Worm (Caenorhabditis elegans): ENCODE data around the gene mib-1.

Gene mib-1

ce11 chrIII:11240776-11241175 is 49.7 kb downstream of the mib-1 start:
- no peak for TF ChIP-seq nhr-28 (tag; optimal IDR thresholded peaks at IDR 0.05)
- no peak for TF ChIP-seq tbx-8 (GFP tag; optimal IDR thresholded peaks at IDR 0.05)
- no peak for TF ChIP-seq ceh-39 (tag; optimal IDR thresholded peaks at IDR 0.05)
- TF ChIP-seq nhr-2 (tag; optimal IDR thresholded peaks at IDR 0.05) = no peak
- no peak for TF ChIP-seq snpc-4 (tag; optimal IDR thresholded peaks at IDR 0.05)
- TF ChIP-seq unc-120 (tag; optimal IDR thresholded peaks at IDR 0.05; ENCODE audit: poor library complexity, severe bottlenecking) = no peak

DNA sequence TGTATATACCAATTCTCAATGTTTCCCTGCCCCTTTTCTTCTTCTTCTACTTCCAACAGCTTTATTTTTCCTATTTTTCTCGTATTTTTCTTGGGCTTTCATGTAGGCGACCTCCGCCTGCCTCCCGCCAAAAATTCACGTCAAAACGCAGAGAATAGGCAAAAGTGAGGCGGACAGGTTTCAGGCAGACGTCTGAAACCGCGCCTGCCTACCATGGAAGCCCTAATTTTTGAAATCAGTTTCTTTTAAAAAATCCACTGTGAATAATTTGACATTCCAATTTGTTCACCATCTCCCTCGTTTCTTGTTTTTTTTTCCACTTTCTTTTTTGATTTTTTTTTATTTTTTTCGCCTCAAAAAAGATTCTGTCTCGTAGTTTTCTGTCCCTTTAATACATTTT is 51.7 kb downstream of the mib-1 start:
- no peak for TF ChIP-seq flh-1 (GFP tag; optimal IDR thresholded peaks at IDR 0.05)
- TF ChIP-seq pha-4 (tag; optimal IDR thresholded peaks at IDR 0.05) = no peak
- TF ChIP-seq ceh-39 (tag; optimal IDR thresholded peaks at IDR 0.05) = no peak
- no peak for TF ChIP-seq nhr-2 (tag; optimal IDR thresholded peaks at IDR 0.05)
- no peak for TF ChIP-seq elt-3 (tag; optimal IDR thresholded peaks at IDR 0.05)
- no peak for TF ChIP-seq snpc-4 (tag; optimal IDR thresholded peaks at IDR 0.05)
- no peak for TF ChIP-seq lin-32 (GFP tag; optimal IDR thresholded peaks at IDR 0.05)
- TF ChIP-seq unc-120 (tag; optimal IDR thresholded peaks at IDR 0.05; ENCODE audit: poor library complexity, severe bottlenecking) = no peak
- no peak for TF ChIP-seq M03D4.4 (tag; optimal IDR thresholded peaks at IDR 0.05)
- no peak for TF ChIP-seq ham-2 (GFP tag; optimal IDR thresholded peaks at IDR 0.05)
- no peak for TF ChIP-seq nhr-237 (tag; optimal IDR thresholded peaks at IDR 0.05)
- no peak for TF ChIP-seq drap-1 (GFP tag; optimal IDR thresholded peaks at IDR 0.05)
- no peak for TF ChIP-seq nhr-76 (tag; optimal IDR thresholded peaks at IDR 0.05)
- TF ChIP-seq unc-39 (tag; optimal IDR thresholded peaks at IDR 0.05) = no peak
- TF ChIP-seq mab-5 (tag; optimal IDR thresholded peaks at IDR 0.05) = no peak
- TF ChIP-seq bed-3 (GFP tag; optimal IDR thresholded peaks at IDR 0.05) = no peak
- TF ChIP-seq unc-62 (GFP tag; optimal IDR thresholded peaks at IDR 0.05) = no peak
- no peak for TF ChIP-seq cnd-1 (tag; optimal IDR thresholded peaks at IDR 0.05)

DNA sequence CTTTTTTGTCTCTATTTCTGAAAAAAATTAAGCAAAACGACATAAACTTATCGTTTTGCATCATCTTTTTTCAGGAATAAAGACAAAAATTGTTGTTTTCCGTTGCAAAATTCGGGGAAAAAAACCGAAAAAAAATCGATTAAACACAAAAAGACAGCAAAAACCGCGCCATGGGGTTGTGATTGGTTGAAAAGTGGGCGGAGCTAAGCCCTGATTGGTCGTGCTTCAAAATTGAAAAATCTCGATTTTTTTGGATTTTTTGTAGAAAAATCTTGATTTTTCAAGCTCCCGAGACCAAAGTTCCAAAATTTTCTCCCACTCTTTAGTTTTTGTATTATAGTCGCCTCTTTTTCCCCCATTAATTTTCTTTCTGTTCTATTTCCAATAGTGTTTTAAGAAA is 52.2 kb downstream of the mib-1 start:
- no peak for TF ChIP-seq ceh-43 (GFP tag; optimal IDR thresholded peaks at IDR 0.05)
- TF ChIP-seq elt-1 (tag; optimal IDR thresholded peaks at IDR 0.05; ENCODE audit: borderline replicate concordance, insufficient read depth) = no peak
- no peak for TF ChIP-seq mep-1 (tag; optimal IDR thresholded peaks at IDR 0.05)
- TF ChIP-seq sem-2 (GFP tag; optimal IDR thresholded peaks at IDR 0.05) = no peak
- no peak for TF ChIP-seq ceh-83 (GFP tag; optimal IDR thresholded peaks at IDR 0.05)
- TF ChIP-seq ztf-11 (tag; optimal IDR thresholded peaks at IDR 0.05) = no peak
- TF ChIP-seq nhr-28 (tag; optimal IDR thresholded peaks at IDR 0.05) = no peak
- no peak for TF ChIP-seq cnd-1 (tag; optimal IDR thresholded peaks at IDR 0.05)
- TF ChIP-seq mab-5 (tag; optimal IDR thresholded peaks at IDR 0.05) = no peak
- no peak for TF ChIP-seq nhr-2 (tag; optimal IDR thresholded peaks at IDR 0.05)
- TF ChIP-seq nhr-76 (tag; optimal IDR thresholded peaks at IDR 0.05) = no peak
- no peak for TF ChIP-seq M03D4.4 (tag; optimal IDR thresholded peaks at IDR 0.05)
- TF ChIP-seq unc-39 (tag; optimal IDR thresholded peaks at IDR 0.05) = no peak
- no peak for TF ChIP-seq nhr-237 (tag; optimal IDR thresholded peaks at IDR 0.05)
- no peak for TF ChIP-seq nhr-12 (tag; optimal IDR thresholded peaks at IDR 0.05)
- TF ChIP-seq sptf-1 (tag; optimal IDR thresholded peaks at IDR 0.05) = no peak

DNA sequence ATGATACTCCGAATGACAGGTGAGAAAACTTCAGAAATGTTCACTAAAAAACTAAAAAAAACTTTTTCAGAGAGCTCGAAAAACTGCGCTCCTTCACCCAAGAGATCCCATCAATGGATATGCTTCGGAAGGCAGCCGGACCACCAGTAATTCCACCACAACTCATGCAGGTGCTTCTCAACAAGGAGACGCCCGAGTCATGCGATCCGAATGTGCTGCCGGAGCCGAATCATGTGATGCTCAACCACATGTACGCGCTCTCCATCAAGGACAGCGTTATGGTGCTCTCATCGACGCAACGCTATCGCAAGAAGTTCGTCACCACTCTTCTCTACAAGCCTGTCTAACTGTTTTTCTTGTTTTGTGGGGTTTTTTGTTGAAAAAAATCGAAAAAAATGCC is 52.7 kb downstream of the mib-1 start:
- TF ChIP-seq mab-5 (tag; optimal IDR thresholded peaks at IDR 0.05) = no peak
- no peak for TF ChIP-seq nhr-12 (tag; optimal IDR thresholded peaks at IDR 0.05)
- no peak for TF ChIP-seq drap-1 (GFP tag; optimal IDR thresholded peaks at IDR 0.05)
- no peak for TF ChIP-seq pha-4 (tag; optimal IDR thresholded peaks at IDR 0.05)
- no peak for TF ChIP-seq tbx-8 (GFP tag; optimal IDR thresholded peaks at IDR 0.05)
- TF ChIP-seq blmp-1 (tag; optimal IDR thresholded peaks at IDR 0.05) = no peak
- TF ChIP-seq lin-32 (GFP tag; optimal IDR thresholded peaks at IDR 0.05) = no peak
- no peak for TF ChIP-seq nhr-2 (tag; optimal IDR thresholded peaks at IDR 0.05)
- TF ChIP-seq sptf-1 (tag; optimal IDR thresholded peaks at IDR 0.05) = no peak
- no peak for TF ChIP-seq elt-3 (tag; optimal IDR thresholded peaks at IDR 0.05)
- no peak for TF ChIP-seq ceh-83 (GFP tag; optimal IDR thresholded peaks at IDR 0.05)
- TF ChIP-seq bed-3 (GFP tag; optimal IDR thresholded peaks at IDR 0.05) = no peak
- TF ChIP-seq unc-39 (tag; optimal IDR thresholded peaks at IDR 0.05) = no peak
- no peak for TF ChIP-seq ztf-11 (tag; optimal IDR thresholded peaks at IDR 0.05)
- TF ChIP-seq mep-1 (tag; optimal IDR thresholded peaks at IDR 0.05) = no peak
- TF ChIP-seq snpc-4 (tag; optimal IDR thresholded peaks at IDR 0.05) = no peak

- TF ChIP-seq pha-4 (tag; optimal IDR thresholded peaks at IDR 0.05) (peak; percentile 44), lin-32 (GFP tag; optimal IDR thresholded peaks at IDR 0.05) (no peak), mep-1 (tag; optimal IDR thresholded peaks at IDR 0.05) (peak; percentile 51), mab-5 (tag; optimal IDR thresholded peaks at IDR 0.05) (peak; percentile 15), nhr-28 (tag; optimal IDR thresholded peaks at IDR 0.05) (no peak), ceh-43 (GFP tag; optimal IDR thresholded peaks at IDR 0.05) (no peak), nhr-2 (tag; optimal IDR thresholded peaks at IDR 0.05) (no peak), nhr-237 (tag; optimal IDR thresholded peaks at IDR 0.05) (no peak), sptf-1 (tag; optimal IDR thresholded peaks at IDR 0.05) (peak; percentile 69), sem-2 (GFP tag; optimal IDR thresholded peaks at IDR 0.05) (no peak), lsy-2 (tag; optimal IDR thresholded peaks at IDR 0.05) (peak; percentile 62), snpc-4 (tag; optimal IDR thresholded peaks at IDR 0.05) (no peak), cnd-1 (tag; optimal IDR thresholded peaks at IDR 0.05) (no peak), unc-120 (tag; optimal IDR thresholded peaks at IDR 0.05; ENCODE audit: poor library complexity, severe bottlenecking) (peak; percentile 48), hlh-1 (tag; optimal IDR thresholded peaks at IDR 0.05) (peak; percentile 25), mls-2 (tag; optimal IDR thresholded peaks at IDR 0.05) (peak; percentile 57), ceh-83 (GFP tag; optimal IDR thresholded peaks at IDR 0.05) (peak; percentile 77), ceh-39 (tag; optimal IDR thresholded peaks at IDR 0.05) (no peak), tbx-8 (GFP tag; optimal IDR thresholded peaks at IDR 0.05) (no peak), unc-62 (GFP tag; optimal IDR thresholded peaks at IDR 0.05) (no peak), lin-13 (tag; optimal IDR thresholded peaks at IDR 0.05) (no peak), ham-2 (GFP tag; optimal IDR thresholded peaks at IDR 0.05) (no peak), bed-3 (GFP tag; optimal IDR thresholded peaks at IDR 0.05) (peak; percentile 11), nhr-12 (tag; optimal IDR thresholded peaks at IDR 0.05) (no peak), nhr-76 (tag; optimal IDR thresholded peaks at IDR 0.05) (no peak), M03D4.4 (tag; optimal IDR thresholded peaks at IDR 0.05) (peak; percentile 78), unc-39 (tag; optimal IDR thresholded peaks at IDR 0.05) (no peak), drap-1 (GFP tag; optimal IDR thresholded peaks at IDR 0.05) (no peak), zip-8 (tag; optimal IDR thresholded peaks at IDR 0.05) (no peak), blmp-1 (tag; optimal IDR thresholded peaks at IDR 0.05) (no peak), ztf-11 (tag; optimal IDR thresholded peaks at IDR 0.05) (no peak), ces-1 (GFP tag; optimal IDR thresholded peaks at IDR 0.05) (peak; percentile 8), elt-3 (tag; optimal IDR thresholded peaks at IDR 0.05) (no peak)
Measured at ce11 chrIII:11236788-11237187, 53.7 kb downstream of the mib-1 start, which contains the start of the genes Y47D3A.14 and aakb-2. TSS of gene Y47D3A.14 (minus strand) at chrIII:11236868. TSS of gene aakb-2 (plus strand) at chrIII:11237143.
